Fruit fly (Drosophila melanogaster): ENCODE data around the gene Tbc1d8-9.

DNA sequence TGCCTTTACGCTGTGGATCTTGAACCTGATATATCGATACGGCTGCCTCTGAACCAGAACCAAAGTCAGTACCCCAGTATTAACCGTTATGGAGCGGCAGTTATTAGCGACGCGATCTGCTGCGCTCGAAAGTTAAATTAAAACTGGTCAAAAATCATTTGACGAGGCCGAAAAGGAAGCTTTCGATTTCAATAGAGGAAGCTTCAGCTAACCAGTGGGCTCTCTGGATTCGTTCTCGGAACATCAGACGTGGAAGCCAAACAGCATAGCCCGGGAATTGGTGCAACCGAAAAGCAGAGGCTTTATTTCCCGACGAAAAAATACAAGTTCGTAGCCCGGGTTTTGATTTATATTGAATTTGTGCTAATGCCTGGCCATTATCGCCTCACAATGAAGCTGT, 50.8 kb downstream of the Tbc1d8-9 start, which contains the start of gene Cpr78Ca:
- no peak for TF ChIP-seq stc (GFP tag; IDR thresholded peaks at IDR 0.05)
- no peak for TF ChIP-seq Pdp1 (GFP tag; optimal IDR thresholded peaks at IDR 0.05)
- TF ChIP-seq HmgZ (tag; optimal IDR thresholded peaks at IDR 0.05), result no peak
- no peak for TF ChIP-seq amos (GFP tag; IDR thresholded peaks at IDR 0.05; ENCODE audit: partially characterized antibody)
- TF ChIP-seq Hr39 (optimal IDR thresholded peaks at IDR 0.05), result no peak
- no peak for TF ChIP-seq rib (GFP tag; IDR thresholded peaks at IDR 0.05)
- no peak for TF ChIP-seq CG31441 (GFP tag; IDR thresholded peaks at IDR 0.05)
- no peak for TF ChIP-seq Drgx (GFP tag; IDR thresholded peaks at IDR 0.05)
- no peak for TF ChIP-seq Trl (optimal IDR thresholded peaks at IDR 0.05)
- no peak for TF ChIP-seq Trl (GFP tag; optimal IDR thresholded peaks at IDR 0.05)
- TF ChIP-seq gsb (GFP tag; IDR thresholded peaks at IDR 0.05), result no peak
- no peak for TF ChIP-seq otp (GFP tag; IDR thresholded peaks at IDR 0.05)
